Worm (Caenorhabditis elegans) whole organism, L1 larva: ENCODE measurements around the gene ilys-5.

Experiments used
- dpl-1 ChIP-seq, 3 experiments: fragments of 150-350 bp in 2 of 3; sonication (generic microtip) in 1 of 3; optimal IDR thresholded peaks; 2 replicates each; lab custom pipeline; 2014 to 2017; ENCODE audit warnings: missing biosample characterization in 3 of 3, missing genetic modification characterization in 3 of 3, missing genetic modification reagents in 3 of 3
- efl-3 ChIP-seq: fragments of 200-800 bp; sonication (Bioruptor generic); optimal IDR thresholded peaks from 2 replicates; lab custom pipeline; 2018; ENCODE audit warnings: mild to moderate bottlenecking, missing genetic modification characterization, missing compliant biosample characterization
- fkh-10 ChIP-seq: sonication (generic microtip); optimal IDR thresholded peaks from 2 replicates; lab custom pipeline; 2017; ENCODE audit warnings: missing biosample characterization, missing genetic modification reagents, missing genetic modification characterization
- nhr-12 ChIP-seq: sonication (generic microtip); optimal IDR thresholded peaks from 2 replicates; lab custom pipeline; 2017; ENCODE audit warnings: missing biosample characterization, missing genetic modification characterization
- nhr-76 ChIP-seq: sonication (generic microtip); optimal IDR thresholded peaks from 2 replicates; lab custom pipeline; 2017; ENCODE audit warnings: missing biosample characterization, missing genetic modification characterization
- zag-1 ChIP-seq: fragments of 150-350 bp; optimal IDR thresholded peaks from 2 replicates; lab custom pipeline; 2014; ENCODE audit warnings: missing biosample characterization, missing genetic modification characterization

ce11 chrX:6569624-6570023 is 33.0 kb upstream of the ilys-5 start, which contains the start of gene dop-3:
- TF ChIP-seq nhr-12 (no peak), dpl-1 (GFP tag; optimal IDR thresholded peaks at IDR 0.05; lab: Kevin White, UChicago) (no peak), zag-1 (no peak), efl-3 (GFP tag; lab: Kevin White, UChicago) (no peak), fkh-10 (no peak), nhr-76 (tag; lab: Kevin White, UChicago) (no peak)
